Fruit fly (Drosophila melanogaster) whole organism, embryonic: Measurements from ENCODE around the gene mGluR.
A peak's percentile ranks its signal among the peaks of the same experiment; 100 is the strongest.

Experiments
- BEAF-32 ChIP-seq: fragments of 200-800 bp; sonication (Bioruptor generic); optimal IDR thresholded peaks from 3 replicates; lab custom pipeline; 2017; ENCODE audit warnings: missing biosample characterization, missing genetic modification characterization, mild to moderate bottlenecking, moderate library complexity, missing genetic modification reagents
- CG10267 ChIP-seq: fragments of 200-800 bp; sonication (Bioruptor generic); optimal IDR thresholded peaks from 2 replicates; lab custom pipeline; 2018; ENCODE audit warnings: missing biosample characterization, mild to moderate bottlenecking, missing genetic modification characterization, moderate library complexity
- CG11723 ChIP-seq: fragments of 200-800 bp; sonication (Bioruptor generic); optimal IDR thresholded peaks from 2 replicates; lab custom pipeline; 2017; ENCODE audit warnings: missing biosample characterization, mild to moderate bottlenecking, missing genetic modification characterization
- CG12155 ChIP-seq: fragments of 200-800 bp; sonication (Bioruptor generic); optimal IDR thresholded peaks from 3 replicates; lab custom pipeline; 2016; ENCODE audit warnings: missing biosample characterization, missing genetic modification characterization
- CG1233 ChIP-seq: fragments of 200-800 bp; sonication (Bioruptor generic); optimal IDR thresholded peaks from 4 replicates; lab custom pipeline; 2018; ENCODE audit warnings: missing biosample characterization, mild to moderate bottlenecking, missing genetic modification characterization
- CG13287 ChIP-seq: fragments of 200-800 bp; sonication (Bioruptor generic); IDR thresholded peaks from 2 replicates; pipeline ENCODE4 v1.3.6; 2022; ENCODE audit warnings: missing biosample characterization, missing genetic modification characterization; ENCODE audit not compliant: partially characterized antibody
- CG13894 ChIP-seq: fragments of 200-800 bp; sonication (Bioruptor generic); optimal IDR thresholded peaks from 3 replicates; lab custom pipeline; 2018; ENCODE audit warnings: missing biosample characterization, mild to moderate bottlenecking, missing genetic modification characterization, moderate library complexity
- CG14050 ChIP-seq: fragments of 200-800 bp; sonication (Bioruptor generic); IDR thresholded peaks from 3 replicates; pipeline ENCODE4 v1.3.6; 2022; ENCODE audit warnings: missing biosample characterization, missing genetic modification characterization
- CG1603 ChIP-seq: fragments of 200-800 bp; sonication (Bioruptor generic); optimal IDR thresholded peaks from 2 replicates; lab custom pipeline; 2019; ENCODE audit warnings: missing biosample characterization, mild to moderate bottlenecking, missing genetic modification characterization, moderate library complexity
- CG16779 ChIP-seq: fragments of 200-800 bp; sonication (Bioruptor generic); IDR thresholded peaks from 2 replicates; pipeline ENCODE4 v1.3.6; 2022; ENCODE audit warnings: missing biosample characterization, missing genetic modification characterization
- CG2199 ChIP-seq: fragments of 200-800 bp; sonication (Bioruptor generic); IDR thresholded peaks from 3 replicates; pipeline ENCODE4 v1.3.6; 2022; ENCODE audit warnings: missing biosample characterization, missing genetic modification characterization
- CG30020 ChIP-seq: fragments of 200-800 bp; optimal IDR thresholded peaks from 2 replicates; lab custom pipeline; 2019; ENCODE audit warnings: missing biosample characterization, mild to moderate bottlenecking, missing genetic modification characterization, moderate library complexity
- CG32772 ChIP-seq: fragments of 200-800 bp; sonication (Bioruptor generic); IDR thresholded peaks from 2 replicates; pipeline ENCODE4 v1.3.6; 2022; ENCODE audit warnings: missing biosample characterization, missing genetic modification characterization
- CG34422 ChIP-seq: fragments of 200-800 bp; sonication (Bioruptor generic); IDR thresholded peaks from 3 replicates; pipeline ENCODE4 v1.3.6; 2022; ENCODE audit warnings: missing biosample characterization, missing genetic modification characterization
- CG43689 ChIP-seq: fragments of 200-800 bp; sonication (Bioruptor generic); IDR thresholded peaks from 2 replicates; pipeline ENCODE4 v1.3.6; 2022; ENCODE audit warnings: missing biosample characterization, missing genetic modification characterization
- CG6791 ChIP-seq: fragments of 200-800 bp; sonication (Bioruptor generic); IDR thresholded peaks from 3 replicates; pipeline ENCODE4 v1.3.6; 2022; ENCODE audit warnings: missing biosample characterization, missing genetic modification characterization; ENCODE audit not compliant: partially characterized antibody
- CG7963 ChIP-seq: fragments of 200-800 bp; sonication (Bioruptor generic); IDR thresholded peaks from 3 replicates; pipeline ENCODE4 v1.3.6; 2022; ENCODE audit warnings: missing biosample characterization, missing genetic modification characterization; ENCODE audit not compliant: partially characterized antibody
- CG8290 ChIP-seq, 3 experiments: fragments of 200-800 bp; sonication (Bioruptor generic); optimal IDR thresholded peaks; 2 replicates each; lab custom pipeline; 2016 to 2019; ENCODE audit warnings: missing biosample characterization in 3 of 3, missing genetic modification characterization in 3 of 3, mild to moderate bottlenecking in 2 of 3, moderate library complexity in 1 of 3
- CG8924 ChIP-seq: fragments of 200-800 bp; optimal IDR thresholded peaks from 3 replicates; lab custom pipeline; 2019; ENCODE audit warnings: missing biosample characterization, mild to moderate bottlenecking, missing genetic modification characterization, moderate library complexity
- CHES-1-like ChIP-seq: fragments of 200-800 bp; sonication (Bioruptor generic); optimal IDR thresholded peaks from 2 replicates; lab custom pipeline; 2016; ENCODE audit warnings: missing biosample characterization, missing genetic modification characterization
- MESR4 ChIP-seq: fragments of 200-800 bp; sonication (Bioruptor generic); optimal IDR thresholded peaks from 2 replicates; lab custom pipeline; 2018; ENCODE audit warnings: missing biosample characterization, mild to moderate bottlenecking, missing genetic modification characterization, moderate library complexity
- Med ChIP-seq: fragments of 200-800 bp; sonication (Bioruptor generic); peaks from one replicate; lab custom pipeline; 2016; ENCODE audit warnings: missing biosample characterization, missing genetic modification characterization, mild to moderate bottlenecking, inconsistent platforms, moderate library complexity
- Opbp ChIP-seq: fragments of 200-800 bp; sonication (Bioruptor generic); IDR thresholded peaks from 3 replicates; pipeline ENCODE4 v1.3.6; 2022; ENCODE audit warnings: missing biosample characterization, missing genetic modification characterization; ENCODE audit not compliant: partially characterized antibody
- Scr ChIP-seq: fragments of 200-800 bp; sonication (Bioruptor generic); IDR thresholded peaks from 2 replicates; pipeline ENCODE4 v1.3.6; 2022; ENCODE audit warnings: missing biosample characterization, missing genetic modification characterization; ENCODE audit not compliant: partially characterized antibody
- Sry-δ ChIP-seq: fragments of 200-800 bp; sonication (Bioruptor generic); optimal IDR thresholded peaks from 2 replicates; lab custom pipeline; 2016; ENCODE audit warnings: missing biosample characterization, missing genetic modification characterization
- Xrp1 ChIP-seq: fragments of 200-800 bp; sonication (Bioruptor generic); IDR thresholded peaks from 2 replicates; pipeline ENCODE4 v1.3.6; 2022; ENCODE audit warnings: missing biosample characterization, missing genetic modification characterization
- ab ChIP-seq: fragments of 200-800 bp; sonication (Bioruptor generic); optimal IDR thresholded peaks from 2 replicates; lab custom pipeline; 2016; ENCODE audit warnings: missing biosample characterization, missing genetic modification characterization
- az2 ChIP-seq: fragments of 200-800 bp; sonication (Bioruptor generic); optimal IDR thresholded peaks from 3 replicates; lab custom pipeline; 2016; ENCODE audit warnings: missing biosample characterization, missing genetic modification characterization
- cg ChIP-seq: fragments of 200-800 bp; sonication (Bioruptor generic); optimal IDR thresholded peaks from 3 replicates; lab custom pipeline; 2019; ENCODE audit warnings: missing biosample characterization, mild to moderate bottlenecking, missing genetic modification characterization, moderate library complexity
- en ChIP-seq: fragments of 200-800 bp; sonication (Bioruptor generic); optimal IDR thresholded peaks from 2 replicates; lab custom pipeline; 2016; ENCODE audit warnings: missing biosample characterization, missing genetic modification characterization
- eve ChIP-seq, 2 experiments: fragments of >200 bp; optimal IDR thresholded peaks; 2 replicates each; lab custom pipeline; 2017; ENCODE audit warnings: missing biosample characterization in 2 of 2, missing genetic modification characterization in 2 of 2
- ftz-f1 ChIP-seq: fragments of 200-800 bp; sonication (Bioruptor generic); optimal IDR thresholded peaks from 2 replicates; lab custom pipeline; 2016; ENCODE audit warnings: missing biosample characterization, missing genetic modification characterization
- insv ChIP-seq, 2 experiments: fragments of 200-800 bp; sonication (Bioruptor generic); optimal IDR thresholded peaks; 3 replicates each; lab custom pipeline; 2016 to 2018; ENCODE audit warnings: missing biosample characterization in 2 of 2, missing genetic modification characterization in 2 of 2
- nau ChIP-seq: fragments of 200-800 bp; sonication (Bioruptor generic); optimal IDR thresholded peaks from 3 replicates; lab custom pipeline; 2017; ENCODE audit warnings: missing biosample characterization, mild to moderate bottlenecking, missing genetic modification characterization, missing genetic modification reagents
- nom ChIP-seq: fragments of 200-800 bp; sonication (Bioruptor generic); optimal IDR thresholded peaks from 2 replicates; lab custom pipeline; 2017; ENCODE audit warnings: missing biosample characterization, missing genetic modification characterization, mild to moderate bottlenecking, moderate library complexity, missing genetic modification reagents
- pros ChIP-seq: fragments of 200-800 bp; sonication (Bioruptor generic); optimal IDR thresholded peaks from 3 replicates; lab custom pipeline; 2019; ENCODE audit warnings: missing biosample characterization, mild to moderate bottlenecking, missing genetic modification characterization, moderate library complexity
- row ChIP-seq: fragments of 200-800 bp; sonication (Bioruptor generic); IDR thresholded peaks from 3 replicates; pipeline ENCODE4 v1.3.6; 2022; ENCODE audit warnings: missing biosample characterization, missing genetic modification characterization
- sc ChIP-seq, 3 experiments: fragments of >200 bp in 2 of 3; fragments of 200-800 bp in 1 of 3; sonication (Bioruptor generic) in 1 of 3; optimal IDR thresholded peaks; 2 replicates in 2 of 3; 3 replicates in 1 of 3; lab custom pipeline; 2017; ENCODE audit warnings: mild to moderate bottlenecking in 1 of 3, missing biosample characterization in 1 of 3, missing genetic modification characterization in 1 of 3, missing genetic modification reagents in 1 of 3
- stwl ChIP-seq: fragments of 200-800 bp; sonication (Bioruptor generic); optimal IDR thresholded peaks from 3 replicates; lab custom pipeline; 2018; ENCODE audit warnings: missing biosample characterization, mild to moderate bottlenecking, missing genetic modification characterization, moderate library complexity

The mGluR gene

dm6 chr4:959921-960536, 23.4 kb downstream of the mGluR start (continued):
- TF ChIP-seq CG2199 (GFP tag; lab: Robert Waterston, UW) (peak; percentile 81; the same call in 2 of the 3 replicates), ab (GFP tag; lab: Kevin White, UChicago) (no peak), CG32772 (no peak), CG6791 (GFP tag; lab: Robert Waterston, UW) (no peak), CG13287 (GFP tag; lab: Robert Waterston, UW) (no peak), eve (GFP tag; optimal IDR thresholded peaks at IDR 0.05; lab: Kevin White, UChicago) (peak in 1 of 2 experiments; percentile 16), Xrp1 (0 out of 2 replicates have a peak, but pooled peaks have one; percentile 11), CG34422 (GFP tag; lab: Robert Waterston, UW) (no peak), sc (optimal IDR thresholded peaks at IDR 0.05; lab: Kevin White, UChicago) (no peak), sc (GFP tag; optimal IDR thresholded peaks at IDR 0.05; lab: Kevin White, UChicago) (no peak)

- TF ChIP-seq CG14050 (GFP tag; lab: Robert Waterston, UW) (no peak), nom (GFP tag; lab: Kevin White, UChicago) (no peak), BEAF-32 (GFP tag; lab: Kevin White, UChicago) (peak; percentile 0), CG13894 (tag; lab: Kevin White, UChicago) (peak; percentile 46), CG16779 (GFP tag; lab: Robert Waterston, UW) (no peak), Med (GFP tag; lab: Kevin White, UChicago) (peak; percentile 67), en (no peak), stwl (tag; lab: Kevin White, UChicago) (peak; percentile 64), ftz-f1 (GFP tag; lab: Kevin White, UChicago) (no peak), az2 (GFP tag; lab: Kevin White, UChicago) (no peak), CG7963 (GFP tag; lab: Robert Waterston, UW) (peak; percentile 49; the same call in 1 of the 3 replicates), CG1603 (tag; lab: Kevin White, UChicago) (peak; percentile 4), CG43689 (GFP tag; lab: Robert Waterston, UW) (no peak), MESR4 (peak; percentile 20), nau (peak; percentile 14), CG12155 (GFP tag; lab: Kevin White, UChicago) (no peak), CG11723 (peak; percentile 39), CG8290 (GFP tag; optimal IDR thresholded peaks at IDR 0.05; lab: Kevin White, UChicago) (peak; percentile 85), CG8290 (tag; optimal IDR thresholded peaks at IDR 0.05; lab: Kevin White, UChicago) (peak in 1 of 2 experiments; percentile 36), pros (peak; percentile 8), cg (GFP tag; lab: Kevin White, UChicago) (peak; percentile 53), row (GFP tag; lab: Robert Waterston, UW) (0 out of 3 replicates have a peak, but pooled peaks have one; percentile 13), CG8924 (tag; lab: Kevin White, UChicago) (no peak), CG2199 (GFP tag; lab: Robert Waterston, UW) (peak; percentile 91), Scr (GFP tag; lab: Robert Waterston, UW) (0 out of 2 replicates have a peak, but pooled peaks have one; percentile 16), CG6791 (GFP tag; lab: Robert Waterston, UW) (peak; percentile 63; the same call in 1 of the 3 replicates), insv (GFP tag; optimal IDR thresholded peaks at IDR 0.05; lab: Kevin White, UChicago) (no peak), Opbp (GFP tag; lab: Robert Waterston, UW) (no peak; the same call in 2 of the 3 replicates), CG30020 (tag; lab: Kevin White, UChicago) (peak; percentile 83), CHES-1-like (GFP tag; lab: Kevin White, UChicago) (no peak), Sry-δ (GFP tag; lab: Kevin White, UChicago) (peak; percentile 18), CG1233 (GFP tag; lab: Kevin White, UChicago) (no peak), CG10267 (peak; percentile 63)
Observed at dm6 chr4:961045-961576, 24.5 kb downstream of the mGluR start.
